Worm (Caenorhabditis elegans): Measurements from ENCODE around the gene ccch-3.

DNA sequence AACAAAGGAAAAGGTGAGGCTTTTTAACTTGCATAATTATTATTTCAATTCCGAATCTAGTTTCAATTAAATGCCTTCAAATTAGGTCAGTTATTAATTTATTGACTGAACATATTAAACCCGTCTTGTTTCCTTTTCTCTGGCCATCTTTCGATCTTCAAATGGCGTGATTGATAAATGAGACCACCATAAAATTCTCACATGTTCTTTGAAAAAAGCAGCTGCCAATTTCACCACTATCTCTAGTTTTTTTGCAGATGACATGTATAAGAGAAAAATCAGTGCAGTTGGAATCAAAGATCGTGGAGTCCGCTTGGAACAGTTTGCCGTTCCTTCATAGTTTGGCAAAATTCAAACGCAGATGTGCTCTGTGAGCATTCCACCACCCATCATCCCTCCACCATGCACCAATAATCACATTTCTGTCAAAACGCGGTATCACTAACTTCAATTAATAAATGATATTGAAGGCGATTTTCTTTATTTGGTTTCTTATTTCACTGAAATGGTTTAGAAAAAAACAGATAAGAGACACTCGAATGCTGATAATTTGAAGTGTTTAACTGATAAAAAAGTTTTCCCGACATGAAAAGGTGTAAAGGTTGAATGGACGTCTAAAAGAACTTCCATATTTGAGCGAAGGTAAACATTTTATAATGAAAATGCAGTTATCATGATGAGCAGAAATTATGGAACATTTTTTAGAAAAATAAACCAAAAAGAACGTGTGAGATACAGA is 21.6 kb downstream of the ccch-3 start:
- TF ChIP-seq B0336.3 (GFP tag; IDR thresholded peaks at IDR 0.05) = no peak
- TF ChIP-seq ztf-25 (GFP tag; IDR thresholded peaks at IDR 0.05) = no peak
- no peak for TF ChIP-seq aptf-2 (GFP tag; conservative IDR thresholded peaks at IDR 0.05)
- TF ChIP-seq snpc-4 (GFP tag; optimal IDR thresholded peaks at IDR 0.05) = no peak
- TF ChIP-seq snpc-4 (tag; optimal IDR thresholded peaks at IDR 0.05) = no peak
- TF ChIP-seq die-1 (tag; optimal IDR thresholded peaks at IDR 0.05) = no peak
- no peak for TF ChIP-seq tlf-1 (GFP tag; optimal IDR thresholded peaks at IDR 0.05)
- TF ChIP-seq B0261.1 (tag; optimal IDR thresholded peaks at IDR 0.05) = no peak
- TF ChIP-seq dpff-1 (tag; optimal IDR thresholded peaks at IDR 0.05) = no peak
- TF ChIP-seq C17E4.6 (GFP tag; IDR thresholded peaks at IDR 0.05) = no peak
- TF ChIP-seq ceh-40 (GFP tag; IDR thresholded peaks at IDR 0.05) = no peak
- TF ChIP-seq rcor-1 (GFP tag; IDR thresholded peaks at IDR 0.05) = peak; percentile 14; the same call in 1 of the 2 replicates
